Fruit fly (Drosophila melanogaster) whole organism, embryonic: Measurements from ENCODE around the gene CG34269.

Experiments used
- CG12219 ChIP-seq: fragments of 200-800 bp; sonication (Bioruptor generic); optimal IDR thresholded peaks from 3 replicates; lab custom pipeline; 2018; ENCODE audit warnings: missing biosample characterization, mild to moderate bottlenecking, missing genetic modification characterization
- CG13894 ChIP-seq: fragments of 200-800 bp; sonication (Bioruptor generic); optimal IDR thresholded peaks from 3 replicates; lab custom pipeline; 2018; ENCODE audit warnings: missing biosample characterization, mild to moderate bottlenecking, missing genetic modification characterization, moderate library complexity
- CG15696 ChIP-seq: fragments of 200-800 bp; sonication (Bioruptor generic); optimal IDR thresholded peaks from 2 replicates; lab custom pipeline; 2019; ENCODE audit warnings: missing biosample characterization, mild to moderate bottlenecking, missing genetic modification characterization, moderate library complexity
- bbx ChIP-seq: fragments of 200-800 bp; sonication (Bioruptor generic); IDR thresholded peaks from 2 replicates; pipeline ENCODE4 v1.3.6; 2022; ENCODE audit warnings: missing biosample characterization, missing genetic modification characterization; ENCODE audit not compliant: partially characterized antibody
- usp ChIP-seq: fragments of >200 bp; optimal IDR thresholded peaks from 2 replicates; lab custom pipeline; 2017; ENCODE audit warnings: missing biosample characterization, missing genetic modification characterization

DNA sequence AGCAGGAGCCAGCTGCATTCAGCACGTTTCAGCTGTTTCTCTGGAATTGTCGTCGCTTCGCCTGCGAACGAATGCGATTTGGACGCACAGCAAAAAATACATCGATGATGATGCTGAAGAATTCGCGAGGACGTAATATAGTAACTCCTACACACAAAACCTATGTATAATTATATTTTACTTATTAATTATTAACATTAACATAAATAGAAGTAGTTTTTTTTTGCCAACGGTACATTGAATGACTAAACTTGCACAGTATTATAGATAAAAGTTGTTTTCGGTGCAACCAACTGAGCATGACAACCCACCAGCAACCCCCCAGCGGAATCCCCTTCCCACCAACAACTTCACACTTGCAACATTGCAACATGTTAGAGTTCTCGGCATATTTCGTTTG lies 42.7 kb upstream of the CG34269 start:
- no peak for TF ChIP-seq CG13894
- no peak for TF ChIP-seq CG15696 (tag; lab: Kevin White, UChicago)
- TF ChIP-seq CG12219 (GFP tag; lab: Kevin White, UChicago) = no peak
- TF ChIP-seq bbx = no peak
- no peak for TF ChIP-seq usp (GFP tag; lab: Kevin White, UChicago)
